Fruit fly (Drosophila melanogaster) whole organism, pupa: ENCODE measurements around the gene dlg1.

ENCODE experiments used
- CG10348 ChIP-seq: fragments of 200-800 bp; sonication (Bioruptor generic); IDR thresholded peaks from 2 replicates; pipeline ENCODE4 v1.3.6; 2022; ENCODE audit warnings: missing biosample characterization, missing genetic modification characterization
- CG12605 ChIP-seq: fragments of 200-800 bp; sonication (Bioruptor generic); IDR thresholded peaks from 2 replicates; pipeline ENCODE4 v1.3.6; 2022; ENCODE audit warnings: missing biosample characterization, missing genetic modification characterization
- CG13204 ChIP-seq: fragments of 200-800 bp; sonication (Bioruptor generic); optimal IDR thresholded peaks from 2 replicates; lab custom pipeline; 2018; ENCODE audit warnings: missing biosample characterization, mild to moderate bottlenecking, missing genetic modification characterization, moderate library complexity
- CG14655 ChIP-seq: fragments of 200-800 bp; sonication (Bioruptor generic); optimal IDR thresholded peaks from 3 replicates; lab custom pipeline; 2017; ENCODE audit warnings: mild to moderate bottlenecking, missing biosample characterization, missing genetic modification reagents, missing genetic modification characterization
- CG15710 ChIP-seq: fragments of 200-800 bp; sonication (Bioruptor generic); optimal IDR thresholded peaks from 2 replicates; lab custom pipeline; 2018; ENCODE audit warnings: missing biosample characterization, mild to moderate bottlenecking, missing genetic modification characterization, moderate library complexity
- CG17806 ChIP-seq: fragments of 200-800 bp; sonication (Bioruptor generic); optimal IDR thresholded peaks from 2 replicates; lab custom pipeline; 2018; ENCODE audit warnings: missing biosample characterization, mild to moderate bottlenecking, missing genetic modification characterization, moderate library complexity
- CG32121 ChIP-seq: fragments of 200-800 bp; sonication (Bioruptor generic); IDR thresholded peaks from 2 replicates; pipeline ENCODE4 v1.3.6; 2022; ENCODE audit warnings: missing biosample characterization, missing genetic modification characterization
- CG34367 ChIP-seq: fragments of 200-800 bp; sonication (Bioruptor generic); optimal IDR thresholded peaks from 2 replicates; lab custom pipeline; 2018; ENCODE audit warnings: missing biosample characterization, mild to moderate bottlenecking, missing genetic modification characterization
- CG4496 ChIP-seq: fragments of 200-800 bp; sonication (Bioruptor generic); IDR thresholded peaks from 3 replicates; pipeline ENCODE4 v1.3.6; 2022; ENCODE audit warnings: missing biosample characterization, missing genetic modification characterization
- CG8159 ChIP-seq: fragments of 200-800 bp; sonication (Bioruptor generic); optimal IDR thresholded peaks from 3 replicates; lab custom pipeline; 2018; ENCODE audit warnings: missing biosample characterization, mild to moderate bottlenecking, missing genetic modification characterization, moderate library complexity
- CG8301 ChIP-seq: fragments of 200-800 bp; sonication (Bioruptor generic); optimal IDR thresholded peaks from 2 replicates; lab custom pipeline; 2018; ENCODE audit warnings: missing biosample characterization, mild to moderate bottlenecking, missing genetic modification characterization
- CG9948 ChIP-seq: fragments of 200-800 bp; sonication (Bioruptor generic); optimal IDR thresholded peaks from 2 replicates; lab custom pipeline; 2018; ENCODE audit warnings: missing biosample characterization, mild to moderate bottlenecking, missing genetic modification characterization, moderate library complexity
- D1 ChIP-seq: fragments of 200-800 bp; sonication (Bioruptor generic); optimal IDR thresholded peaks from 2 replicates; lab custom pipeline; 2018; ENCODE audit warnings: missing biosample characterization, mild to moderate bottlenecking, missing genetic modification characterization, moderate library complexity
- EcR ChIP-seq: fragments of 200-800 bp; sonication (Bioruptor generic); optimal IDR thresholded peaks from 3 replicates; lab custom pipeline; 2019; ENCODE audit warnings: missing biosample characterization, missing genetic modification characterization, mild to moderate bottlenecking, moderate library complexity, missing genetic modification reagents
- Ets98B ChIP-seq: fragments of 200-800 bp; sonication (Bioruptor generic); IDR thresholded peaks from 2 replicates; pipeline ENCODE4 v1.3.6; 2022; ENCODE audit warnings: missing biosample characterization, missing genetic modification characterization
- Pif1A ChIP-seq: fragments of 200-800 bp; sonication (Bioruptor generic); optimal IDR thresholded peaks from 3 replicates; lab custom pipeline; 2016; ENCODE audit warnings: missing biosample characterization, missing genetic modification characterization
- Pif1B ChIP-seq: fragments of 200-800 bp; sonication (Bioruptor generic); optimal IDR thresholded peaks from 3 replicates; lab custom pipeline; 2016; ENCODE audit warnings: missing biosample characterization, missing genetic modification characterization
- Snoo ChIP-seq: fragments of 200-800 bp; sonication (Bioruptor generic); optimal IDR thresholded peaks from 3 replicates; lab custom pipeline; 2017; ENCODE audit warnings: missing biosample characterization, mild to moderate bottlenecking, missing genetic modification characterization, inconsistent platforms
- fd96Ca ChIP-seq: fragments of 200-800 bp; sonication (Bioruptor generic); IDR thresholded peaks from 3 replicates; pipeline ENCODE4 v1.3.6; 2022; ENCODE audit warnings: missing biosample characterization, missing genetic modification characterization
- gl ChIP-seq: fragments of 200-800 bp; sonication (Bioruptor generic); optimal IDR thresholded peaks from 2 replicates; lab custom pipeline; 2018; ENCODE audit warnings: missing biosample characterization, mild to moderate bottlenecking, missing genetic modification characterization
- rn ChIP-seq: fragments of 200-800 bp; sonication (Bioruptor generic); IDR thresholded peaks from 2 replicates; pipeline ENCODE4 v1.3.6; 2022; ENCODE audit warnings: missing biosample characterization, missing genetic modification characterization

The dlg1 gene

dm6 chrX:11384023-11384444 lies 14.6 kb downstream of the dlg1 start:
- peak; percentile 69; the same call in 1 of the 3 replicates for TF ChIP-seq CG4496 (GFP tag; lab: Robert Waterston, UW)
- TF ChIP-seq CG9948 = peak; percentile 28
- TF ChIP-seq D1 = no peak
- peak; percentile 45 for TF ChIP-seq CG8159 (tag; lab: Kevin White, UChicago)
- TF ChIP-seq CG17806 = peak; percentile 38
- TF ChIP-seq Ets98B = peak; percentile 40
- TF ChIP-seq CG34367 (tag; lab: Kevin White, UChicago) = peak; percentile 11
- TF ChIP-seq fd96Ca (GFP tag; lab: Robert Waterston, UW) = peak; percentile 68; the same call in 2 of the 3 replicates
- TF ChIP-seq CG32121 = peak; percentile 58; the same call in 1 of the 2 replicates
- no peak for TF ChIP-seq CG12605 (GFP tag; lab: Robert Waterston, UW)
- no peak for TF ChIP-seq gl (tag; lab: Kevin White, UChicago)
- peak; percentile 23 for TF ChIP-seq CG14655 (GFP tag; lab: Kevin White, UChicago)
- no peak for TF ChIP-seq rn (GFP tag; lab: Robert Waterston, UW)
- TF ChIP-seq CG15710 (tag; lab: Kevin White, UChicago) = peak; percentile 47
- TF ChIP-seq EcR (GFP tag; lab: Kevin White, UChicago) = no peak
- peak; percentile 19 for TF ChIP-seq Pif1A
- no peak for TF ChIP-seq CG13204

- TF ChIP-seq CG4496 (GFP tag; lab: Robert Waterston, UW) = no peak
- TF ChIP-seq CG14655 (GFP tag; lab: Kevin White, UChicago) = no peak
- TF ChIP-seq rn (GFP tag; lab: Robert Waterston, UW) = no peak
- no peak for TF ChIP-seq CG10348
- TF ChIP-seq CG32121 = no peak
- no peak for TF ChIP-seq Ets98B
- no peak for TF ChIP-seq Pif1B
- TF ChIP-seq Snoo (tag; lab: Kevin White, UChicago) = no peak
Measured at dm6 chrX:11385498-11385897, 16.0 kb downstream of the dlg1 start.

DNA sequence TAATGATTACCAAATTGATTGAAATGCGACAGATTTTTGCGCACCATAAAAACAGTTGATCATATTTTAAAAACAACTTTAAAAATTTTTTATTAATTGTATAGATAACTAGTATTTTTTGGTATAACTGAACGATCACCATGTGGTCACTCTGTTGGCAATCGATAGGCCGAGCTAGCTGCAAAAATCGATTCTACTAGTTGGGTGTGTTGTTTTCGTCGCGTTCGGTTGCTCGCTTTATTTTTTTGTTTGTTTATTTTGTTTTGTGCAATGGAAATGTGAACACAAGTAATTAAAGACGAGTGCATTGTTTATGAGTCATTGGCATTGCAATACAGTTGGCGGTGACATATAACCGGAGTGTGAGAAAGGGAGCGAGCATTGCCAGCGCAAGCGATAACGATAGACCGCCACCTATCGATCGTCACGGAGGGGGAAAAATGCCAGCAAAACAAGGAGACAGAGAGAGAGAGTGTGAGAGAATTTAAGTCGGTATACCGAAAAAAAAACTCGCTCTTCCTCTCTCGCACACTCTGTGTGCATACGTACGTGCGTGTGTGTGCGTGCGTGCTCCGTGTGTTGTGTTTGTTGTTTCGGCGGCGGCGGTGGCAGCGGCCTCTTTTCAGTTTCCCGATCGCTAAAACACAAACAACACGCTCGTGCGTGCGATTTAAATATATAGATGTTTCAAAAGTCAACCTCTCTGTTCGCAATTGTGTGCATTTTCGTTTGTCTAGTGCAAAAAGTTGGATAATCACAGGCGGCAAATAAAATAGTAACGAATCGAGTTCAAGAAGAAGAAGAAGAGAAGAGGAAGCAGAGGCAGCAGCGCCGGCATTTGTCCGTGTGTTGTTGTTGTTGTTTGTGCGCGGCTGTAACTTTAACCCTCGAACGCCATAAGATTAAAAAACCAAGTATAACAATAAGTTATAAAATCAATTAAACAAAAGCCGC lies 20.3 kb downstream of the dlg1 start:
- TF ChIP-seq CG34367 (tag; lab: Kevin White, UChicago) = peak; percentile 1
- no peak for TF ChIP-seq CG14655 (GFP tag; lab: Kevin White, UChicago)
- peak; percentile 71 for TF ChIP-seq CG13204
- TF ChIP-seq CG10348 = no peak
- TF ChIP-seq gl (tag; lab: Kevin White, UChicago) = no peak
- no peak for TF ChIP-seq CG9948
- no peak for TF ChIP-seq CG8159 (tag; lab: Kevin White, UChicago)
- no peak for TF ChIP-seq rn (GFP tag; lab: Robert Waterston, UW)
- peak; percentile 68 for TF ChIP-seq CG12605 (GFP tag; lab: Robert Waterston, UW)
- TF ChIP-seq CG17806 = no peak
- TF ChIP-seq D1 = peak; percentile 11
- TF ChIP-seq CG32121 = no peak
- peak; percentile 34 for TF ChIP-seq EcR (GFP tag; lab: Kevin White, UChicago)
- no peak; the same call in 2 of the 3 replicates for TF ChIP-seq fd96Ca (GFP tag; lab: Robert Waterston, UW)
- peak; percentile 3 for TF ChIP-seq Pif1B
- TF ChIP-seq CG8301 (tag; lab: Kevin White, UChicago) = no peak
- peak; percentile 57; the same call in 2 of the 3 replicates for TF ChIP-seq CG4496 (GFP tag; lab: Robert Waterston, UW)
- TF ChIP-seq Pif1A = no peak
- TF ChIP-seq CG15710 (tag; lab: Kevin White, UChicago) = no peak

DNA sequence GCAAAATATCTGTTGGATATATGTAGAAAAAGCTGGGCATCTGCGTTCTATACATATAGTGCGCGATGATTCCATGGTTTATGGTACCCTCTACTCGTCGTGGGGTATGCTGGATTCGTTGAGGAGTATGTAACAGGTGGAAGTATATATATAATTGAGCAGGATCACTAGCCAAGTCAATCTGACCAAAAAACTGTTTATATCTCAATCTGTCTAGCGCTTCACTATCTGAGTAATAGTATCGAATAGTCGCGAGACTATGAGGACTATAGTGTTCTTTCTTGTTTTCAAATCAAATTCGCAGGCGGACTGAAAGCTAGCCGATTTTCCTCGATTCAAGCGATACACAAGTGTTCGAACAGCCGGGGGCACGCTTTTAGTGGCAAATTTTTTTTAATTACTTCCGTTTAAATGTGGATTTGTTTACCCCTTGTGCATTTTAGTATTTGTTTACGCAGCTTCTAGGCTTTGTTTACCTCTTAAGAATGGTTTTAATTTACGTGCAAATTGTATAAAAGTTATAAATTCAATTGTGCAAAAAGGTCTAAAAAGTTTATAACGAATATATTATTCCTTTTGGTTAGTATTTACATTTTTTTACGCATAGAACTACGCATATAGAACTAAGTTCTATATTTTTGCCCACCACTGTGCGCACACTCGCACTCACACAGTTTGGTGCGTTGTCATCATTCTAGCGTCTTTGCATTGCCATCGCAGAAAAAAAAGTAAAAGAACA lies 21.3 kb downstream of the dlg1 start:
- TF ChIP-seq Pif1A = peak; percentile 58
- peak; percentile 78 for TF ChIP-seq rn (GFP tag; lab: Robert Waterston, UW)
- peak; percentile 81 for TF ChIP-seq CG8301 (tag; lab: Kevin White, UChicago)
- TF ChIP-seq CG4496 (GFP tag; lab: Robert Waterston, UW) = peak; percentile 94
- TF ChIP-seq CG12605 (GFP tag; lab: Robert Waterston, UW) = peak; percentile 77
- TF ChIP-seq D1 = no peak
- no peak for TF ChIP-seq EcR (GFP tag; lab: Kevin White, UChicago)
- peak; percentile 19 for TF ChIP-seq Snoo (tag; lab: Kevin White, UChicago)
- peak; percentile 88 for TF ChIP-seq CG32121
- TF ChIP-seq CG17806 = peak; percentile 46
- peak; percentile 60 for TF ChIP-seq CG9948
- TF ChIP-seq CG14655 (GFP tag; lab: Kevin White, UChicago) = peak; percentile 89
- TF ChIP-seq Pif1B = peak; percentile 69
- peak; percentile 74 for TF ChIP-seq CG10348
- peak; percentile 95 for TF ChIP-seq fd96Ca (GFP tag; lab: Robert Waterston, UW)
- peak; percentile 93 for TF ChIP-seq Ets98B
- peak; percentile 43 for TF ChIP-seq CG15710 (tag; lab: Kevin White, UChicago)
- TF ChIP-seq CG13204 = no peak
- TF ChIP-seq CG8159 (tag; lab: Kevin White, UChicago) = peak; percentile 50
- peak; percentile 38 for TF ChIP-seq CG34367 (tag; lab: Kevin White, UChicago)
- TF ChIP-seq gl (tag; lab: Kevin White, UChicago) = no peak

DNA sequence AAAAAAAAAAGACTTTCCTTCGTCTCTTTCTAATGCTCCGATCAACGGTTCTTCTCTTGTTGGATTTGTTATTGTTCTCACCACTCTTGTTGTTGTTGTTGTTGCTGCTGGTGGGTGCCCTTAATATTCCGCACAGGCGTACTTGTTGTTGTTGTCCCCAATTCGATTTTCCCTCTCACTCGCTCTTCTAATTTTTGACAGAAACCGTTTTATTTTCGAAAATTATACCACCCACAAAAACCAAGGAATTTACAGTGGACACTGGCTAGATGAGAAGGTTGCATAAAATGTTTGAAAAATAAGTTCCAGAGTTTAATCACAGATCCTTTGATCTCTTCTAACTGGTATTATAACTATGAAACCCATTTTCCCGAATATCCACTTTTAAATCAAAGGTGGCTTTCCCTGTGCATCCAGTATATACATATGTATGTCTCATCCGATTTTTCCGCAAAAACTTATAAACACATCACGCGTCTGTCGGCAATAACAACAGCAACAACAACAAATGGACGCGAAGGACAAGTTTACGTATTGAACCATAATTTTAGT lies 22.0 kb downstream of the dlg1 start:
- TF ChIP-seq CG15710 (tag; lab: Kevin White, UChicago) = no peak
- no peak for TF ChIP-seq rn (GFP tag; lab: Robert Waterston, UW)
- TF ChIP-seq EcR (GFP tag; lab: Kevin White, UChicago) = no peak
- TF ChIP-seq Snoo (tag; lab: Kevin White, UChicago) = no peak
- no peak for TF ChIP-seq CG17806
- 0 out of 3 replicates have a peak, but pooled peaks have one; percentile 7 for TF ChIP-seq fd96Ca (GFP tag; lab: Robert Waterston, UW)
- TF ChIP-seq gl (tag; lab: Kevin White, UChicago) = no peak
